Fruit fly (Drosophila melanogaster) whole organism, prepupa: ENCODE results near the gene CG13114.

Experiments used
- CG10669 ChIP-seq: fragments of 200-800 bp; sonication (Bioruptor generic); optimal IDR thresholded peaks from 3 replicates; lab custom pipeline; 2018; ENCODE audit warnings: missing biosample characterization, mild to moderate bottlenecking, missing genetic modification characterization, moderate library complexity
- CG11902 ChIP-seq: fragments of 200-800 bp; sonication (Bioruptor generic); optimal IDR thresholded peaks from 3 replicates; lab custom pipeline; 2016; ENCODE audit warnings: missing biosample characterization, missing genetic modification characterization
- CG15336 ChIP-seq: fragments of 200-800 bp; sonication (Bioruptor generic); IDR thresholded peaks from 2 replicates; pipeline ENCODE4 v1.3.6; 2022; ENCODE audit warnings: missing biosample characterization, missing genetic modification characterization
- CG8119 ChIP-seq: fragments of 200-800 bp; sonication (Bioruptor generic); IDR thresholded peaks from 3 replicates; pipeline ENCODE4 v1.3.6; 2022; ENCODE audit warnings: missing biosample characterization, missing genetic modification characterization
- Met ChIP-seq: fragments of 200-800 bp; sonication (Bioruptor generic); optimal IDR thresholded peaks from 3 replicates; lab custom pipeline; 2016; ENCODE audit warnings: missing biosample characterization, missing genetic modification characterization
- Smox ChIP-seq: fragments of 200-800 bp; sonication (Bioruptor generic); optimal IDR thresholded peaks from 3 replicates; lab custom pipeline; 2016; ENCODE audit warnings: missing biosample characterization, missing genetic modification characterization
- Sox102F ChIP-seq: fragments of 200-800 bp; sonication (Bioruptor generic); optimal IDR thresholded peaks from 2 replicates; lab custom pipeline; 2016; ENCODE audit warnings: missing biosample characterization, mild to moderate bottlenecking, missing genetic modification characterization
- acj6 ChIP-seq: fragments of 200-800 bp; sonication (Bioruptor generic); optimal IDR thresholded peaks from 3 replicates; lab custom pipeline; 2016; ENCODE audit warnings: missing biosample characterization, missing genetic modification characterization
- pdm3 ChIP-seq: fragments of 200-800 bp; sonication (Bioruptor generic); optimal IDR thresholded peaks from 3 replicates; lab custom pipeline; 2016; ENCODE audit warnings: missing biosample characterization, missing genetic modification characterization
- vri ChIP-seq: fragments of 200-800 bp; sonication (Bioruptor generic); optimal IDR thresholded peaks from 3 replicates; lab custom pipeline; 2016; ENCODE audit warnings: missing biosample characterization, mild to moderate bottlenecking, missing genetic modification characterization

DNA sequence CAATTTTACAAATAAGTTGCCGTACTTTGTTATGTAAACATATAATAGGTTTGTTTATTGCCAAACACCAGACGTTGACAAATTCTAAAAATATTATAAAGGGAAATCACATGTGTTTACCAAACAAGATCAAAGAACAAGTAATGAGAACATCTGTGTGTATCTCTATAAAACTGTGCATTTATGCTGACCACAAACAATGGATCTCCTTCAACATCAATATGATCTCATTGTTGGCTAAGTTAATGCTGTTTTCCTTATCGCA lies 46.7 kb upstream of the CG13114 start:
- TF ChIP-seq pdm3 (GFP tag; lab: Kevin White, UChicago), result no peak
- no peak for TF ChIP-seq vri (GFP tag; lab: Kevin White, UChicago)
- TF ChIP-seq Smox (GFP tag; lab: Kevin White, UChicago), result no peak
- TF ChIP-seq CG11902, result no peak
- TF ChIP-seq CG15336 (GFP tag; lab: Robert Waterston, UW), result no peak
- TF ChIP-seq CG10669 (GFP tag; lab: Kevin White, UChicago), result no peak
- no peak for TF ChIP-seq acj6 (GFP tag; lab: Kevin White, UChicago)
- no peak for TF ChIP-seq CG8119 (GFP tag; lab: Robert Waterston, UW)
- TF ChIP-seq Sox102F, result no peak
- no peak for TF ChIP-seq Met (GFP tag; lab: Kevin White, UChicago)
